Fruit fly (Drosophila melanogaster): ENCODE results near the gene Vml.

dm6 chrX:2254020-2254626 is 21.5 kb upstream of the Vml start, which contains the start of gene CG3091:
- no peak for TF ChIP-seq EcR (GFP tag; optimal IDR thresholded peaks at IDR 0.05)
- no peak for TF ChIP-seq CG8301 (tag; optimal IDR thresholded peaks at IDR 0.05)
- TF ChIP-seq fd96Ca (GFP tag; IDR thresholded peaks at IDR 0.05): peak; percentile 70; the same call in 2 of the 3 replicates
- TF ChIP-seq CG9948 (tag; optimal IDR thresholded peaks at IDR 0.05): no peak

All from whole organism, pupa.